Fruit fly (Drosophila melanogaster): Measurements from ENCODE around the gene CG7668.

DNA sequence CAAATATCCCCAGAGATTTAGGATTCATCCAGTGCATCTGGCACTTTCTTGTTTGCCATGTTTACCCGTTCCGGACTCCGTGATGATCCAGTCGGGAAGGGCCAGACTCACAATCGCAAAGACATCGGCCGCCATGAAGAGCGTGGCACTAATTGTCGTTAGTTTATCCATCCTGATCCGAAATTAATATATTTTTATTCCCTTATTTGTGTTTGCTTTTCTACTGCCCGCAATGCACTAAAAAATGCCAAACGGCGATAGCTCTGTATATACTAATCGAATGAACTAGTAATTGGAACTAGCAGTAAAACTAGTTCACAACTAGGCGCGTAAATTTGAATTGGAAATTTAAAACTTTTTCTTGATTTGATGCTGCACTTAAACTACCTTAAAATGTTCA lies 22.9 kb upstream of the CG7668 start, which contains the start of gene CG14182:
- TF ChIP-seq Abd-B (GFP tag; optimal IDR thresholded peaks at IDR 0.05) (no peak), cato (GFP tag; optimal IDR thresholded peaks at IDR 0.05; ENCODE audit: borderline replicate concordance) (no peak), CG18764 (GFP tag; optimal IDR thresholded peaks at IDR 0.05) (no peak), CG4854 (GFP tag; optimal IDR thresholded peaks at IDR 0.05) (no peak), B-H1 (GFP tag; IDR thresholded peaks at IDR 0.05) (no peak), CG4360 (GFP tag; IDR thresholded peaks at IDR 0.05) (no peak), CG14965 (GFP tag; optimal IDR thresholded peaks at IDR 0.05; ENCODE audit: borderline replicate concordance) (no peak), CG12299 (tag; optimal IDR thresholded peaks at IDR 0.05) (no peak), CG10959 (GFP tag; IDR thresholded peaks at IDR 0.05) (no peak)
